Worm (Caenorhabditis elegans): ENCODE data around the gene F01D5.5.
A peak's percentile ranks its signal among the peaks of the same experiment; 100 is the strongest.

F01D5.5 gene

ce11 chrII:13954979-13955378, 47.1 kb downstream of the F01D5.5 start:
- TF ChIP-seq pqm-1 (tag; optimal IDR thresholded peaks at IDR 0.05): no peak
- TF ChIP-seq dve-1 (tag; optimal IDR thresholded peaks at IDR 0.05; ENCODE audit: insufficient read depth): peak; percentile 4
- TF ChIP-seq dmd-9 (GFP tag; IDR thresholded peaks at IDR 0.05): no peak
- peak in 1 of 2 experiments; percentile 73 for TF ChIP-seq lsy-2 (tag; optimal IDR thresholded peaks at IDR 0.05)
- no peak for TF ChIP-seq mdl-1 (tag; optimal IDR thresholded peaks at IDR 0.05)
- TF ChIP-seq nhr-237 (tag; optimal IDR thresholded peaks at IDR 0.05): no peak
- peak; percentile 22; the same call in 1 of the 2 replicates for TF ChIP-seq dmd-6 (GFP tag; IDR thresholded peaks at IDR 0.05)
- peak; percentile 37 for TF ChIP-seq nhr-28 (tag; optimal IDR thresholded peaks at IDR 0.05)
- no peak for TF ChIP-seq daf-16 (GFP tag; optimal IDR thresholded peaks at IDR 0.05)
- TF ChIP-seq daf-16 (tag; optimal IDR thresholded peaks at IDR 0.05): peak; percentile 9
- TF ChIP-seq tra-1 (GFP tag; IDR thresholded peaks at IDR 0.05): no peak
- TF ChIP-seq nhr-76 (tag; optimal IDR thresholded peaks at IDR 0.05): no peak
- peak; percentile 3 for TF ChIP-seq mep-1 (tag; optimal IDR thresholded peaks at IDR 0.05)
- TF ChIP-seq nhr-77 (tag; optimal IDR thresholded peaks at IDR 0.05): peak; percentile 46
- peak; percentile 29 for TF ChIP-seq hlh-11 (tag; optimal IDR thresholded peaks at IDR 0.05)
- no peak for TF ChIP-seq madf-9 (GFP tag; conservative IDR thresholded peaks at IDR 0.05)
- TF ChIP-seq hlh-30 (tag; optimal IDR thresholded peaks at IDR 0.05; ENCODE audit: insufficient read depth): peak; percentile 29

- TF ChIP-seq nhr-111 (GFP tag; optimal IDR thresholded peaks at IDR 0.05): no peak
- no peak for TF ChIP-seq skn-1 (tag; optimal IDR thresholded peaks at IDR 0.05)
- TF ChIP-seq F37D6.2 (tag; optimal IDR thresholded peaks at IDR 0.05): no peak
- TF ChIP-seq F10B5.3 (tag; optimal IDR thresholded peaks at IDR 0.05): no peak
- TF ChIP-seq dmd-8 (GFP tag; IDR thresholded peaks at IDR 0.05): no peak
- TF ChIP-seq ces-1 (GFP tag; optimal IDR thresholded peaks at IDR 0.05): no peak
- TF ChIP-seq lsy-2 (tag; optimal IDR thresholded peaks at IDR 0.05): peak in 1 of 2 experiments; percentile 72
- no peak for TF ChIP-seq Y105C5A.15 (GFP tag; IDR thresholded peaks at IDR 0.05)
- no peak for TF ChIP-seq lin-38 (GFP tag; IDR thresholded peaks at IDR 0.05)
- TF ChIP-seq Y5F2A.4 (GFP tag; optimal IDR thresholded peaks at IDR 0.05): no peak
- TF ChIP-seq tra-1 (GFP tag; IDR thresholded peaks at IDR 0.05): no peak
- TF ChIP-seq lir-3 (tag; optimal IDR thresholded peaks at IDR 0.05): no peak
- peak; percentile 82 for TF ChIP-seq hlh-30 (tag; optimal IDR thresholded peaks at IDR 0.05; ENCODE audit: insufficient read depth)
- no peak for TF ChIP-seq zip-2 (tag; optimal IDR thresholded peaks at IDR 0.05)
- TF ChIP-seq lin-1 (GFP tag; IDR thresholded peaks at IDR 0.05): peak; percentile 51; the same call in 1 of the 2 replicates
- TF ChIP-seq ztf-7 (tag; optimal IDR thresholded peaks at IDR 0.05): peak; percentile 99
- TF ChIP-seq ceh-32 (tag; optimal IDR thresholded peaks at IDR 0.05; ENCODE audit: poor library complexity): no peak
- TF ChIP-seq lin-39 (tag; optimal IDR thresholded peaks at IDR 0.05): no peak
- peak; percentile 7 for TF ChIP-seq jun-1 (tag; optimal IDR thresholded peaks at IDR 0.05)
- no peak for TF ChIP-seq duxl-1 (tag; optimal IDR thresholded peaks at IDR 0.05; ENCODE audit: poor library complexity)
- TF ChIP-seq cey-2 (tag; optimal IDR thresholded peaks at IDR 0.05; ENCODE audit: borderline replicate concordance, insufficient read depth): peak; percentile 46
- no peak for TF ChIP-seq nhr-237 (tag; optimal IDR thresholded peaks at IDR 0.05)
- TF ChIP-seq madf-5 (GFP tag; IDR thresholded peaks at IDR 0.05): no peak
- TF ChIP-seq egl-27 (tag; optimal IDR thresholded peaks at IDR 0.05): no peak
- TF ChIP-seq ceh-20 (GFP tag; IDR thresholded peaks at IDR 0.05): no peak
- TF ChIP-seq nhr-6 (tag; optimal IDR thresholded peaks at IDR 0.05): peak; percentile 85
- TF ChIP-seq lin-15B (tag; optimal IDR thresholded peaks at IDR 0.05): no peak
- peak; percentile 79 for TF ChIP-seq pqm-1 (tag; optimal IDR thresholded peaks at IDR 0.05)
- TF ChIP-seq saeg-2 (GFP tag; IDR thresholded peaks at IDR 0.05): no peak
- TF ChIP-seq fos-1 (tag; optimal IDR thresholded peaks at IDR 0.05): no peak
- TF ChIP-seq sdz-12 (GFP tag; optimal IDR thresholded peaks at IDR 0.05): no peak
- no peak for TF ChIP-seq arid-1 (GFP tag; conservative IDR thresholded peaks at IDR 0.05)
- no peak for TF ChIP-seq ceh-44 (GFP tag; IDR thresholded peaks at IDR 0.05)
- TF ChIP-seq dmd-6 (GFP tag; IDR thresholded peaks at IDR 0.05): peak; percentile 83
- no peak; the same call in 1 of the 2 replicates for TF ChIP-seq pha-4 (GFP tag; IDR thresholded peaks at IDR 0.05)
- TF ChIP-seq pha-4 (tag; optimal IDR thresholded peaks at IDR 0.05): no peak
- TF ChIP-seq nhr-102 (tag; optimal IDR thresholded peaks at IDR 0.05): peak; percentile 51
- TF ChIP-seq F49E8.2 (tag; optimal IDR thresholded peaks at IDR 0.05; ENCODE audit: borderline replicate concordance): no peak
- TF ChIP-seq mdt-29 (GFP tag; IDR thresholded peaks at IDR 0.05): 0 out of 2 replicates have a peak, but pooled peaks have one; percentile 29
Measured at ce11 chrII:13954077-13954476, 48.0 kb downstream of the F01D5.5 start.
